Fruit fly (Drosophila melanogaster) whole organism, embryonic: ENCODE data around the gene CG16826.
A peak's percentile ranks its signal among the peaks of the same experiment; 100 is the strongest.

Source experiments
- C15 ChIP-seq: fragments of 200-800 bp; sonication (Bioruptor generic); IDR thresholded peaks from 3 replicates; pipeline ENCODE4 v1.3.6; 2022; ENCODE audit warnings: missing biosample characterization, missing genetic modification characterization
- CG10147 ChIP-seq: fragments of 200-800 bp; sonication (Bioruptor generic); optimal IDR thresholded peaks from 2 replicates; lab custom pipeline; 2019; ENCODE audit warnings: missing biosample characterization, mild to moderate bottlenecking, missing genetic modification characterization, moderate library complexity
- CG10979 ChIP-seq: fragments of 200-800 bp; sonication (Bioruptor generic); optimal IDR thresholded peaks from 2 replicates; lab custom pipeline; 2018; ENCODE audit warnings: missing biosample characterization, mild to moderate bottlenecking, missing genetic modification characterization, moderate library complexity
- CG12104 ChIP-seq: fragments of 200-800 bp; sonication (Bioruptor generic); optimal IDR thresholded peaks from 3 replicates; lab custom pipeline; 2016; ENCODE audit warnings: missing biosample characterization, missing genetic modification characterization
- CG12155 ChIP-seq: fragments of 200-800 bp; sonication (Bioruptor generic); optimal IDR thresholded peaks from 3 replicates; lab custom pipeline; 2016; ENCODE audit warnings: missing biosample characterization, missing genetic modification characterization
- CG12659 ChIP-seq: fragments of 200-800 bp; sonication (Bioruptor generic); optimal IDR thresholded peaks from 3 replicates; lab custom pipeline; 2017; ENCODE audit warnings: mild to moderate bottlenecking, missing biosample characterization, missing genetic modification reagents, missing genetic modification characterization
- CG14014 ChIP-seq: fragments of 200-800 bp; sonication (Bioruptor generic); IDR thresholded peaks from 2 replicates; pipeline ENCODE4 v1.3.6; 2022; ENCODE audit warnings: missing biosample characterization, missing genetic modification characterization
- CG15269 ChIP-seq: fragments of 200-800 bp; sonication (Bioruptor generic); optimal IDR thresholded peaks from 2 replicates; lab custom pipeline; 2018; ENCODE audit warnings: missing biosample characterization, mild to moderate bottlenecking, missing genetic modification characterization, moderate library complexity
- CG15479 ChIP-seq: fragments of 200-800 bp; sonication (Bioruptor generic); optimal IDR thresholded peaks from 3 replicates; lab custom pipeline; 2019; ENCODE audit warnings: missing biosample characterization, mild to moderate bottlenecking, missing genetic modification characterization, moderate library complexity
- CG15696 ChIP-seq: fragments of 200-800 bp; sonication (Bioruptor generic); optimal IDR thresholded peaks from 2 replicates; lab custom pipeline; 2019; ENCODE audit warnings: missing biosample characterization, mild to moderate bottlenecking, missing genetic modification characterization, moderate library complexity
- CG16813 ChIP-seq: fragments of 200-800 bp; sonication (Bioruptor generic); IDR thresholded peaks from 3 replicates; pipeline ENCODE4 v1.3.6; 2022; ENCODE audit warnings: missing biosample characterization, missing genetic modification characterization; ENCODE audit not compliant: partially characterized antibody
- CG1832 ChIP-seq: fragments of 200-800 bp; sonication (Bioruptor generic); optimal IDR thresholded peaks from 2 replicates; lab custom pipeline; 2017; ENCODE audit warnings: missing biosample characterization, mild to moderate bottlenecking, missing genetic modification characterization, inconsistent platforms
- CG2199 ChIP-seq: fragments of 200-800 bp; sonication (Bioruptor generic); IDR thresholded peaks from 3 replicates; pipeline ENCODE4 v1.3.6; 2022; ENCODE audit warnings: missing biosample characterization, missing genetic modification characterization
- CG3726 ChIP-seq: fragments of 200-800 bp; sonication (Bioruptor generic); IDR thresholded peaks from 3 replicates; pipeline ENCODE4, ENCODE4 v1.3.6; 2022; ENCODE audit warnings: missing biosample characterization, missing genetic modification characterization
- CG4328 ChIP-seq: fragments of 200-800 bp; sonication (Bioruptor generic); optimal IDR thresholded peaks from 3 replicates; lab custom pipeline; 2017; ENCODE audit warnings: missing biosample characterization, missing genetic modification reagents, missing genetic modification characterization
- CG4424 ChIP-seq: fragments of 200-800 bp; sonication (Bioruptor generic); optimal IDR thresholded peaks from 3 replicates; lab custom pipeline; 2016; ENCODE audit warnings: missing biosample characterization, missing genetic modification characterization
- CG4854 ChIP-seq: fragments of 200-800 bp; sonication (Bioruptor generic); optimal IDR thresholded peaks from 2 replicates; lab custom pipeline; 2016; ENCODE audit warnings: missing biosample characterization, missing genetic modification characterization, inconsistent platforms
- CG6854 ChIP-seq: fragments of 200-800 bp; sonication (Bioruptor generic); optimal IDR thresholded peaks from 3 replicates; lab custom pipeline; 2017; ENCODE audit warnings: missing biosample characterization, mild to moderate bottlenecking, missing genetic modification characterization
- CG7839 ChIP-seq: fragments of 200-800 bp; sonication (Bioruptor generic); optimal IDR thresholded peaks from 3 replicates; lab custom pipeline; 2018; ENCODE audit warnings: missing biosample characterization, mild to moderate bottlenecking, missing genetic modification characterization, moderate library complexity
- CG9215 ChIP-seq: fragments of 200-800 bp; sonication (Bioruptor generic); IDR thresholded peaks from 2 replicates; pipeline ENCODE4 v1.3.6; 2022; ENCODE audit warnings: missing biosample characterization, missing genetic modification characterization
- CG9609 ChIP-seq: fragments of 200-800 bp; sonication (Bioruptor generic); optimal IDR thresholded peaks from 3 replicates; lab custom pipeline; 2016; ENCODE audit warnings: missing biosample characterization, missing genetic modification characterization
- CG9797 ChIP-seq: fragments of 200-800 bp; sonication (Bioruptor generic); optimal IDR thresholded peaks from 3 replicates; lab custom pipeline; 2018; ENCODE audit warnings: missing biosample characterization, mild to moderate bottlenecking, missing genetic modification characterization
- CG9932 ChIP-seq: fragments of 200-800 bp; sonication (Bioruptor generic); IDR thresholded peaks from 2 replicates; pipeline ENCODE4 v1.3.6; 2022; ENCODE audit warnings: missing biosample characterization, missing genetic modification characterization
- Dek ChIP-seq: fragments of 200-800 bp; sonication (Bioruptor generic); optimal IDR thresholded peaks from 3 replicates; lab custom pipeline; 2019; ENCODE audit warnings: missing biosample characterization, mild to moderate bottlenecking, missing genetic modification characterization, moderate library complexity
- Fer1 ChIP-seq: fragments of 200-800 bp; sonication (Bioruptor generic); optimal IDR thresholded peaks from 2 replicates; lab custom pipeline; 2017; ENCODE audit warnings: missing biosample characterization, mild to moderate bottlenecking, missing genetic modification characterization
- H15 ChIP-seq: fragments of 200-800 bp; sonication (Bioruptor generic); IDR thresholded peaks from 3 replicates; pipeline ENCODE4 v1.3.6; 2022; ENCODE audit warnings: missing biosample characterization, missing genetic modification characterization
- Hey ChIP-seq: fragments of 200-800 bp; sonication (Bioruptor generic); optimal IDR thresholded peaks from 3 replicates; lab custom pipeline; 2018; ENCODE audit warnings: missing biosample characterization, mild to moderate bottlenecking, missing genetic modification characterization
- MBD-R2 ChIP-seq: fragments of 200-800 bp; sonication (Bioruptor generic); IDR thresholded peaks from 2 replicates; pipeline ENCODE4 v1.3.6; 2022; ENCODE audit warnings: missing biosample characterization, missing genetic modification characterization
- Sox100B ChIP-seq: fragments of 200-800 bp; sonication (Bioruptor generic); optimal IDR thresholded peaks from 3 replicates; lab custom pipeline; 2018; ENCODE audit warnings: missing biosample characterization, mild to moderate bottlenecking, missing genetic modification characterization
- Sry-β ChIP-seq: fragments of 200-800 bp; sonication (Bioruptor generic); optimal IDR thresholded peaks from 2 replicates; lab custom pipeline; 2018; ENCODE audit warnings: missing biosample characterization, mild to moderate bottlenecking, missing genetic modification characterization, moderate library complexity
- Ssrp ChIP-seq: fragments of 200-800 bp; sonication (Bioruptor generic); optimal IDR thresholded peaks from 2 replicates; lab custom pipeline; 2018; ENCODE audit warnings: missing biosample characterization, mild to moderate bottlenecking, missing genetic modification characterization, moderate library complexity
- Stat92E ChIP-seq, 3 experiments: fragments of >200 bp in 2 of 3; fragments of 200-800 bp in 1 of 3; sonication (Bioruptor generic) in 1 of 3; optimal IDR thresholded peaks; 2 replicates each; lab custom pipeline; 2017 to 2019; ENCODE audit warnings: missing biosample characterization in 3 of 3, missing genetic modification characterization in 3 of 3, mild to moderate bottlenecking in 1 of 3, moderate library complexity in 1 of 3
- TFAM ChIP-seq: fragments of 200-800 bp; sonication (Bioruptor generic); optimal IDR thresholded peaks from 2 replicates; lab custom pipeline; 2017; ENCODE audit warnings: missing biosample characterization, missing genetic modification characterization, inconsistent platforms
- Vsx1 ChIP-seq: fragments of 200-800 bp; sonication (Bioruptor generic); optimal IDR thresholded peaks from 2 replicates; lab custom pipeline; 2017; ENCODE audit warnings: missing biosample characterization, mild to moderate bottlenecking, missing genetic modification characterization, missing genetic modification reagents
- amos ChIP-seq: fragments of 200-800 bp; sonication (Bioruptor generic); IDR thresholded peaks from 2 replicates; pipeline ENCODE4 v1.3.6; 2022; ENCODE audit warnings: missing biosample characterization, missing genetic modification characterization; ENCODE audit not compliant: partially characterized antibody
- bowl ChIP-seq: fragments of 200-800 bp; sonication (Bioruptor generic); IDR thresholded peaks from 2 replicates; pipeline ENCODE4 v1.3.6; 2022; ENCODE audit warnings: missing biosample characterization, missing genetic modification characterization
- br ChIP-seq: fragments of >200 bp; optimal IDR thresholded peaks from 2 replicates; lab custom pipeline; 2017
- caup ChIP-seq: fragments of 200-800 bp; sonication (Bioruptor generic); optimal IDR thresholded peaks from 3 replicates; lab custom pipeline; 2017; ENCODE audit warnings: missing biosample characterization, mild to moderate bottlenecking, missing genetic modification characterization, moderate library complexity; ENCODE audit not compliant: severe bottlenecking
- dimm ChIP-seq: fragments of 200-800 bp; sonication (Bioruptor generic); IDR thresholded peaks from 2 replicates; pipeline ENCODE4 v1.3.6; 2022; ENCODE audit warnings: missing biosample characterization, missing genetic modification characterization
- disco-r ChIP-seq: fragments of 200-800 bp; sonication (Bioruptor generic); optimal IDR thresholded peaks from 2 replicates; lab custom pipeline; 2016; ENCODE audit warnings: missing biosample characterization, missing genetic modification characterization
- fd64A ChIP-seq: fragments of 200-800 bp; sonication (Bioruptor generic); optimal IDR thresholded peaks from 3 replicates; lab custom pipeline; 2018; ENCODE audit warnings: missing biosample characterization, mild to moderate bottlenecking, missing genetic modification characterization
- hb ChIP-seq: fragments of 200-800 bp; sonication (Bioruptor generic); IDR thresholded peaks from 3 replicates; pipeline ENCODE4 v1.3.6; 2022; ENCODE audit warnings: missing biosample characterization, missing genetic modification characterization; ENCODE audit not compliant: partially characterized antibody
- lilli ChIP-seq: fragments of 200-800 bp; sonication (Bioruptor generic); optimal IDR thresholded peaks from 3 replicates; lab custom pipeline; 2016; ENCODE audit warnings: missing biosample characterization, missing genetic modification characterization
- lola ChIP-seq, 3 experiments: fragments of >200 bp in 2 of 3; fragments of 200-800 bp in 1 of 3; sonication (Bioruptor generic) in 1 of 3; optimal IDR thresholded peaks; 2 replicates each; lab custom pipeline; 2017 to 2019; ENCODE audit warnings: missing biosample characterization in 3 of 3, missing genetic modification characterization in 3 of 3, mild to moderate bottlenecking in 1 of 3, moderate library complexity in 1 of 3
- odd ChIP-seq: fragments of 200-800 bp; sonication (Bioruptor generic); optimal IDR thresholded peaks from 2 replicates; lab custom pipeline; 2017; ENCODE audit warnings: missing biosample characterization, mild to moderate bottlenecking, missing genetic modification characterization
- psq ChIP-seq: fragments of 200-800 bp; sonication (Bioruptor generic); optimal IDR thresholded peaks from 2 replicates; lab custom pipeline; 2017; ENCODE audit warnings: missing biosample characterization, missing genetic modification characterization
- sc ChIP-seq, 3 experiments: fragments of >200 bp in 2 of 3; fragments of 200-800 bp in 1 of 3; sonication (Bioruptor generic) in 1 of 3; optimal IDR thresholded peaks; 2 replicates in 2 of 3; 3 replicates in 1 of 3; lab custom pipeline; 2017; ENCODE audit warnings: mild to moderate bottlenecking in 1 of 3, missing biosample characterization in 1 of 3, missing genetic modification characterization in 1 of 3, missing genetic modification reagents in 1 of 3
- sens ChIP-seq: fragments of 200-800 bp; sonication (Bioruptor generic); peaks from one replicate; lab custom pipeline; 2016; ENCODE audit warnings: missing biosample characterization, missing genetic modification characterization
- slbo ChIP-seq: fragments of 200-800 bp; sonication (Bioruptor generic); IDR thresholded peaks from 2 replicates; pipeline ENCODE4 v1.3.6; 2022; ENCODE audit warnings: missing biosample characterization, missing genetic modification characterization
- sqz ChIP-seq: fragments of 200-800 bp; sonication (Bioruptor generic); optimal IDR thresholded peaks from 3 replicates; lab custom pipeline; 2018; ENCODE audit warnings: missing biosample characterization, mild to moderate bottlenecking, missing genetic modification characterization

CG16826 gene

DNA sequence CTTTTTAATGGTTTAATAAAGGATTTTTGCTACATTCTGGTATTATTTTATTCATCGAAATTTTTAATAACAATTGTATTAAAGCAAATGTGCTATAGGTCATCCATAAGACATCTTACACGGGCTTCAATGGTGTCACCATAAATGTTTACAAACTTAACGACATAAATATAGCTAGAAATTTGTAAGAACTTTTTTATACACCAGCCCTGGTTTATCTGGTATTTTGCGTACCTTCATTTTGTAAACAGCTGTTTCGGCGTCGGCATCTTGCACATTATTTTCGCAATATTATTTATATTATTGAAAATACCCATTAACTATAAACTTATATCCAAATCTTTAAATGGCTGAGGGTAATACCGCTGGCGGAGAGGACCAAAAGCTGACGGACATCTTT lies 19.8 kb downstream of the CG16826 start, which contains the start of gene Tap42 (continued):
- TF ChIP-seq CG12155 (GFP tag; lab: Kevin White, UChicago) (peak; percentile 22), amos (GFP tag; lab: Robert Waterston, UW) (no peak), Sry-β (GFP tag; lab: Kevin White, UChicago) (peak; percentile 79), dimm (no peak), fd64A (GFP tag; lab: Kevin White, UChicago) (no peak), Dek (tag; lab: Kevin White, UChicago) (peak; percentile 26), CG4854 (GFP tag; lab: Kevin White, UChicago) (no peak), Stat92E (GFP tag; optimal IDR thresholded peaks at IDR 0.05; lab: Kevin White, UChicago) (no peak), lilli (GFP tag; lab: Kevin White, UChicago) (peak; percentile 51), hb (GFP tag; lab: Robert Waterston, UW) (no peak), caup (GFP tag; lab: Kevin White, UChicago) (peak; percentile 19), CG4424 (GFP tag; lab: Kevin White, UChicago) (no peak), TFAM (GFP tag; lab: Kevin White, UChicago) (no peak), CG1832 (GFP tag; lab: Kevin White, UChicago) (no peak), CG14014 (no peak), Ssrp (tag; lab: Kevin White, UChicago) (no peak), disco-r (GFP tag; lab: Kevin White, UChicago) (no peak), CG7839 (tag; lab: Kevin White, UChicago) (peak; percentile 12), CG9797 (GFP tag; lab: Kevin White, UChicago) (no peak), CG15269 (tag; lab: Kevin White, UChicago) (peak; percentile 40), CG15479 (GFP tag; lab: Kevin White, UChicago) (peak; percentile 24), br (lab: Kevin White, UChicago) (no peak), C15 (GFP tag; lab: Robert Waterston, UW) (no peak), CG10979 (tag; lab: Kevin White, UChicago) (peak; percentile 29), MBD-R2 (GFP tag; lab: Robert Waterston, UW) (peak; percentile 76), CG9215 (GFP tag; lab: Robert Waterston, UW) (no peak), CG9609 (no peak), Vsx1 (no peak), slbo (GFP tag; lab: Robert Waterston, UW) (no peak), psq (GFP tag; lab: Kevin White, UChicago) (no peak), CG12659 (GFP tag; lab: Kevin White, UChicago) (peak; percentile 53), odd (GFP tag; lab: Kevin White, UChicago) (no peak), sqz (GFP tag; lab: Kevin White, UChicago) (no peak), bowl (GFP tag; lab: Robert Waterston, UW) (no peak), CG16813 (GFP tag; lab: Robert Waterston, UW) (no peak), CG12104 (no peak), CG6854 (no peak), sens (GFP tag; lab: Kevin White, UChicago) (peak; percentile 61), CG4328 (GFP tag; lab: Kevin White, UChicago) (no peak), CG2199 (no peak), sc (optimal IDR thresholded peaks at IDR 0.05; lab: Kevin White, UChicago) (no peak), sc (GFP tag; optimal IDR thresholded peaks at IDR 0.05; lab: Kevin White, UChicago) (no peak), lola (GFP tag; optimal IDR thresholded peaks at IDR 0.05; lab: Kevin White, UChicago) (peak in 1 of 3 experiments; percentile 20), Hey (tag; lab: Kevin White, UChicago) (no peak), CG3726 (GFP tag; lab: Robert Waterston, UW) (no peak), Sox100B (GFP tag; lab: Kevin White, UChicago) (no peak), CG9932 (GFP tag; lab: Robert Waterston, UW) (peak; percentile 53), H15 (GFP tag; lab: Robert Waterston, UW) (no peak), CG15696 (peak; percentile 11), Fer1 (GFP tag; lab: Kevin White, UChicago) (peak; percentile 52), CG10147 (GFP tag; lab: Kevin White, UChicago) (peak; percentile 0)
